Fruit fly (Drosophila melanogaster) S2 (cell line): ENCODE data around the gene CG43800.

ENCODE experiments used
- CG8478 ChIP-seq: fragments of >200 bp; optimal IDR thresholded peaks from 2 replicates; lab custom pipeline; 2018
- CTCF ChIP-seq, 2 experiments: fragments of >200 bp; optimal IDR thresholded peaks; 2 replicates each; lab custom pipeline; 2018

- no peak for TF ChIP-seq CG8478 (lab: Kevin White, UChicago)
- no peak for TF ChIP-seq CTCF (optimal IDR thresholded peaks at IDR 0.05; lab: Kevin White, UChicago)
These were observed 25.0 kb downstream of the CG43800 start for dm6 chr2L:7207660-7208059.
